Fruit fly (Drosophila melanogaster) whole organism, embryonic: Measurements from ENCODE around the gene IKKepsilon.

Source experiments
- Aef1 ChIP-seq: fragments of 200-800 bp; sonication (Bioruptor generic); IDR thresholded peaks from 3 replicates; pipeline ENCODE4 v1.3.6; 2022; ENCODE audit warnings: missing biosample characterization, missing genetic modification characterization
- CG1024 ChIP-seq: fragments of 200-800 bp; sonication (Bioruptor generic); IDR thresholded peaks from 2 replicates; pipeline ENCODE4 v1.3.6; 2022; ENCODE audit warnings: missing biosample characterization, missing genetic modification characterization
- CG10321 ChIP-seq: fragments of 200-800 bp; sonication (Bioruptor generic); IDR thresholded peaks from 2 replicates; pipeline ENCODE4 v1.3.6; 2022; ENCODE audit warnings: missing biosample characterization, missing genetic modification characterization
- CG10654 ChIP-seq: fragments of 200-800 bp; sonication (Bioruptor generic); optimal IDR thresholded peaks from 2 replicates; lab custom pipeline; 2016; ENCODE audit warnings: missing biosample characterization, missing genetic modification characterization
- CG10979 ChIP-seq: fragments of 200-800 bp; sonication (Bioruptor generic); optimal IDR thresholded peaks from 2 replicates; lab custom pipeline; 2018; ENCODE audit warnings: missing biosample characterization, mild to moderate bottlenecking, missing genetic modification characterization, moderate library complexity
- CG12659 ChIP-seq: fragments of 200-800 bp; sonication (Bioruptor generic); optimal IDR thresholded peaks from 3 replicates; lab custom pipeline; 2017; ENCODE audit warnings: mild to moderate bottlenecking, missing biosample characterization, missing genetic modification reagents, missing genetic modification characterization
- CG12744 ChIP-seq: fragments of 200-800 bp; sonication (Bioruptor generic); optimal IDR thresholded peaks from 2 replicates; lab custom pipeline; 2016; ENCODE audit warnings: missing biosample characterization, missing genetic modification characterization
- CG12769 ChIP-seq: fragments of 200-800 bp; sonication (Bioruptor generic); optimal IDR thresholded peaks from 2 replicates; lab custom pipeline; 2019; ENCODE audit warnings: missing biosample characterization, mild to moderate bottlenecking, missing genetic modification characterization, moderate library complexity
- CG14710 ChIP-seq: fragments of 200-800 bp; sonication (Bioruptor generic); optimal IDR thresholded peaks from 3 replicates; lab custom pipeline; 2019; ENCODE audit warnings: missing biosample characterization, mild to moderate bottlenecking, missing genetic modification characterization, moderate library complexity
- CG15073 ChIP-seq: fragments of 200-800 bp; sonication (Bioruptor generic); optimal IDR thresholded peaks from 2 replicates; lab custom pipeline; 2016; ENCODE audit warnings: missing biosample characterization, missing genetic modification characterization
- CG17912 ChIP-seq: fragments of 200-800 bp; sonication (Bioruptor generic); optimal IDR thresholded peaks from 2 replicates; lab custom pipeline; 2018; ENCODE audit warnings: missing biosample characterization, mild to moderate bottlenecking, missing genetic modification characterization
- CG18476 ChIP-seq: fragments of 200-800 bp; sonication (Bioruptor generic); optimal IDR thresholded peaks from 2 replicates; lab custom pipeline; 2016; ENCODE audit warnings: missing biosample characterization, mild to moderate bottlenecking, missing genetic modification characterization
- CG32532 ChIP-seq: fragments of 200-800 bp; sonication (Bioruptor generic); IDR thresholded peaks from 2 replicates; pipeline ENCODE4 v1.3.6; 2022; ENCODE audit warnings: missing biosample characterization, missing genetic modification characterization
- CG32772 ChIP-seq: fragments of 200-800 bp; sonication (Bioruptor generic); IDR thresholded peaks from 2 replicates; pipeline ENCODE4 v1.3.6; 2022; ENCODE audit warnings: missing biosample characterization, missing genetic modification characterization
- CG42726 ChIP-seq: fragments of 200-800 bp; sonication (Bioruptor generic); IDR thresholded peaks from 2 replicates; pipeline ENCODE4 v1.3.6; 2022; ENCODE audit warnings: missing biosample characterization, missing genetic modification characterization; ENCODE audit not compliant: partially characterized antibody
- CG6854 ChIP-seq: fragments of 200-800 bp; sonication (Bioruptor generic); optimal IDR thresholded peaks from 3 replicates; lab custom pipeline; 2017; ENCODE audit warnings: missing biosample characterization, mild to moderate bottlenecking, missing genetic modification characterization
- CG7745 ChIP-seq: fragments of 200-800 bp; sonication (Bioruptor generic); optimal IDR thresholded peaks from 2 replicates; lab custom pipeline; 2018; ENCODE audit warnings: missing biosample characterization, mild to moderate bottlenecking, missing genetic modification characterization, moderate library complexity
- CG8290 ChIP-seq, 3 experiments: fragments of 200-800 bp; sonication (Bioruptor generic); optimal IDR thresholded peaks; 2 replicates each; lab custom pipeline; 2016 to 2019; ENCODE audit warnings: missing biosample characterization in 3 of 3, missing genetic modification characterization in 3 of 3, mild to moderate bottlenecking in 2 of 3, moderate library complexity in 1 of 3
- CG9215 ChIP-seq: fragments of 200-800 bp; sonication (Bioruptor generic); IDR thresholded peaks from 2 replicates; pipeline ENCODE4 v1.3.6; 2022; ENCODE audit warnings: missing biosample characterization, missing genetic modification characterization
- CG9437 ChIP-seq: fragments of 200-800 bp; sonication (Bioruptor generic); optimal IDR thresholded peaks from 2 replicates; lab custom pipeline; 2018; ENCODE audit warnings: missing biosample characterization, mild to moderate bottlenecking, missing genetic modification characterization
- CG9727 ChIP-seq: fragments of 200-800 bp; sonication (Bioruptor generic); optimal IDR thresholded peaks from 3 replicates; lab custom pipeline; 2017; ENCODE audit warnings: missing biosample characterization, mild to moderate bottlenecking, missing genetic modification characterization
- D19A ChIP-seq: fragments of 200-800 bp; optimal IDR thresholded peaks from 3 replicates; lab custom pipeline; 2019; ENCODE audit warnings: missing biosample characterization, mild to moderate bottlenecking, missing genetic modification characterization, moderate library complexity
- Dref ChIP-seq: fragments of 200-800 bp; sonication (Bioruptor generic); IDR thresholded peaks from 2 replicates; pipeline ENCODE4 v1.3.6; 2022; ENCODE audit warnings: missing biosample characterization, missing genetic modification characterization
- ERR ChIP-seq: fragments of 200-800 bp; sonication (Bioruptor generic); optimal IDR thresholded peaks from 2 replicates; lab custom pipeline; 2016; ENCODE audit warnings: missing biosample characterization, missing genetic modification characterization
- HLH3B ChIP-seq: fragments of 200-800 bp; sonication (Bioruptor generic); IDR thresholded peaks from 2 replicates; pipeline ENCODE4 v1.3.6; 2022; ENCODE audit warnings: missing biosample characterization, missing genetic modification characterization
- Mes4 ChIP-seq: fragments of 200-800 bp; sonication (Bioruptor generic); optimal IDR thresholded peaks from 2 replicates; lab custom pipeline; 2016; ENCODE audit warnings: missing biosample characterization, missing genetic modification characterization
- Side ChIP-seq: fragments of 200-800 bp; sonication (Bioruptor generic); optimal IDR thresholded peaks from 2 replicates; lab custom pipeline; 2016; ENCODE audit warnings: missing biosample characterization, missing genetic modification characterization
- Taf1 ChIP-seq: fragments of 200-800 bp; sonication (Bioruptor generic); IDR thresholded peaks from 2 replicates; pipeline ENCODE4 v1.3.6; 2022; ENCODE audit warnings: missing biosample characterization, missing genetic modification characterization
- Tbp ChIP-seq: fragments of >200 bp; optimal IDR thresholded peaks from 2 replicates; lab custom pipeline; 2018; ENCODE audit warnings: missing biosample characterization, missing genetic modification characterization
- Usf ChIP-seq: fragments of 200-800 bp; sonication (Bioruptor generic); optimal IDR thresholded peaks from 2 replicates; lab custom pipeline; 2017; ENCODE audit warnings: missing genotype, missing biosample characterization, missing genetic modification characterization
- ab ChIP-seq: fragments of 200-800 bp; sonication (Bioruptor generic); optimal IDR thresholded peaks from 2 replicates; lab custom pipeline; 2016; ENCODE audit warnings: missing biosample characterization, missing genetic modification characterization
- bsh ChIP-seq, 2 experiments: fragments of 200-800 bp; sonication (Bioruptor generic); optimal IDR thresholded peaks; 2 replicates each; lab custom pipeline; 2017 to 2018; ENCODE audit warnings: mild to moderate bottlenecking in 2 of 2, missing biosample characterization in 2 of 2, missing genetic modification characterization in 2 of 2, moderate library complexity in 1 of 2
- dimm ChIP-seq: fragments of 200-800 bp; sonication (Bioruptor generic); IDR thresholded peaks from 2 replicates; pipeline ENCODE4 v1.3.6; 2022; ENCODE audit warnings: missing biosample characterization, missing genetic modification characterization
- exex ChIP-seq: fragments of 200-800 bp; sonication (Bioruptor generic); optimal IDR thresholded peaks from 4 replicates; lab custom pipeline; 2018; ENCODE audit warnings: missing biosample characterization, mild to moderate bottlenecking, missing genetic modification characterization, moderate library complexity
- gsb ChIP-seq: fragments of 200-800 bp; sonication (Bioruptor generic); IDR thresholded peaks from 2 replicates; pipeline ENCODE4 v1.3.6; 2022; ENCODE audit warnings: missing biosample characterization, missing genetic modification characterization
- inv ChIP-seq: fragments of 200-800 bp; sonication (Bioruptor generic); IDR thresholded peaks from 2 replicates; pipeline ENCODE4 v1.3.6; 2022; ENCODE audit warnings: missing biosample characterization, missing genetic modification characterization; ENCODE audit not compliant: partially characterized antibody
- ken ChIP-seq: fragments of 200-800 bp; sonication (Bioruptor generic); IDR thresholded peaks from 3 replicates; pipeline ENCODE4 v1.3.6; 2022; ENCODE audit warnings: missing biosample characterization, missing genetic modification characterization
- lilli ChIP-seq: fragments of 200-800 bp; sonication (Bioruptor generic); optimal IDR thresholded peaks from 3 replicates; lab custom pipeline; 2016; ENCODE audit warnings: missing biosample characterization, missing genetic modification characterization
- lmd ChIP-seq: fragments of 200-800 bp; sonication (Bioruptor generic); IDR thresholded peaks from 2 replicates; pipeline ENCODE4 v1.3.6; 2022; ENCODE audit warnings: missing biosample characterization, missing genetic modification characterization
- luna ChIP-seq: fragments of 200-800 bp; sonication (Bioruptor generic); optimal IDR thresholded peaks from 2 replicates; lab custom pipeline; 2016; ENCODE audit warnings: missing biosample characterization, missing genetic modification characterization
- maf-S ChIP-seq: fragments of 200-800 bp; sonication (Bioruptor generic); optimal IDR thresholded peaks from 2 replicates; lab custom pipeline; 2016; ENCODE audit warnings: missing biosample characterization, missing genetic modification characterization
- nerfin-2 ChIP-seq: fragments of 200-800 bp; sonication (Bioruptor generic); IDR thresholded peaks from 2 replicates; pipeline ENCODE4 v1.3.6; 2022; ENCODE audit warnings: missing biosample characterization, missing genetic modification characterization; ENCODE audit not compliant: partially characterized antibody
- otp ChIP-seq: fragments of 200-800 bp; sonication (Bioruptor generic); IDR thresholded peaks from 3 replicates; pipeline ENCODE4, ENCODE4 v1.3.6; 2022; ENCODE audit warnings: missing biosample characterization, missing genetic modification characterization
- pho ChIP-seq: fragments of 200-800 bp; sonication (Bioruptor generic); optimal IDR thresholded peaks from 2 replicates; lab custom pipeline; 2016; ENCODE audit warnings: missing biosample characterization, missing genetic modification characterization
- pzg ChIP-seq: fragments of 200-800 bp; sonication (Bioruptor generic); optimal IDR thresholded peaks from 3 replicates; lab custom pipeline; 2018; ENCODE audit warnings: missing biosample characterization, mild to moderate bottlenecking, missing genetic modification characterization, moderate library complexity
- sob ChIP-seq: fragments of 200-800 bp; sonication (Bioruptor generic); IDR thresholded peaks from 2 replicates; pipeline ENCODE4 v1.3.6; 2022; ENCODE audit warnings: missing biosample characterization, missing genetic modification characterization
- tll ChIP-seq, 2 experiments: fragments of 200-800 bp in 1 of 2; fragments of >200 bp in 1 of 2; sonication (Bioruptor generic) in 1 of 2; optimal IDR thresholded peaks; 2 replicates each; lab custom pipeline; 2017 to 2019; ENCODE audit warnings: missing biosample characterization in 2 of 2, missing genetic modification characterization in 2 of 2, mild to moderate bottlenecking in 1 of 2, moderate library complexity in 1 of 2
- tna ChIP-seq: fragments of 200-800 bp; sonication (Bioruptor generic); IDR thresholded peaks from 2 replicates; pipeline ENCODE4 v1.3.6; 2022; ENCODE audit warnings: missing biosample characterization, missing genetic modification characterization; ENCODE audit not compliant: partially characterized antibody
- twi ChIP-seq: fragments of 200-800 bp; optimal IDR thresholded peaks from 2 replicates; lab custom pipeline; 2019; ENCODE audit warnings: missing biosample characterization, mild to moderate bottlenecking, missing genetic modification characterization, moderate library complexity
- zfh2 ChIP-seq: fragments of 200-800 bp; sonication (Bioruptor generic); optimal IDR thresholded peaks from 2 replicates; lab custom pipeline; 2016; ENCODE audit warnings: missing biosample characterization, missing genetic modification characterization

The IKKepsilon gene

dm6 chr2L:20681648-20682098, 5.8 kb downstream of the IKKepsilon start, which contains the start of gene Cen (continued):
- TF ChIP-seq twi (no peak), CG9437 (GFP tag; lab: Kevin White, UChicago) (peak; percentile 36), HLH3B (GFP tag; lab: Robert Waterston, UW) (no peak), pzg (GFP tag; lab: Kevin White, UChicago) (peak; percentile 18), Tbp (GFP tag; lab: Kevin White, UChicago) (no peak), zfh2 (GFP tag; lab: Kevin White, UChicago) (peak; percentile 41), Usf (GFP tag; lab: Kevin White, UChicago) (no peak), CG9727 (GFP tag; lab: Kevin White, UChicago) (no peak), Taf1 (GFP tag; lab: Robert Waterston, UW) (no peak), CG12659 (GFP tag; lab: Kevin White, UChicago) (peak; percentile 47), ab (GFP tag; lab: Kevin White, UChicago) (no peak), gsb (no peak), nerfin-2 (no peak), lilli (GFP tag; lab: Kevin White, UChicago) (peak; percentile 63), CG10979 (tag; lab: Kevin White, UChicago) (no peak), CG8290 (GFP tag; optimal IDR thresholded peaks at IDR 0.05; lab: Kevin White, UChicago) (no peak), CG8290 (tag; optimal IDR thresholded peaks at IDR 0.05; lab: Kevin White, UChicago) (no peak), CG1024 (0 out of 2 replicates have a peak, but pooled peaks have one; percentile 20), CG32772 (peak; percentile 60), CG15073 (no peak), CG12744 (GFP tag; lab: Kevin White, UChicago) (no peak), D19A (no peak), CG9215 (GFP tag; lab: Robert Waterston, UW) (no peak), tna (GFP tag; lab: Robert Waterston, UW) (no peak), maf-S (GFP tag; lab: Kevin White, UChicago) (peak; percentile 4), Mes4 (peak; percentile 18), Side (no peak), CG14710 (peak; percentile 22), Aef1 (GFP tag; lab: Robert Waterston, UW) (peak; percentile 45; the same call in 1 of the 3 replicates), CG10654 (no peak), CG7745 (no peak), CG42726 (GFP tag; lab: Robert Waterston, UW) (no peak), CG12769 (no peak), ken (peak; percentile 63; the same call in 1 of the 3 replicates), sob (GFP tag; lab: Robert Waterston, UW) (peak; percentile 11; the same call in 1 of the 2 replicates), inv (no peak), CG17912 (no peak), exex (tag; lab: Kevin White, UChicago) (no peak), lmd (GFP tag; lab: Robert Waterston, UW) (peak; percentile 54; the same call in 1 of the 2 replicates), otp (GFP tag; lab: Robert Waterston, UW) (no peak), bsh (GFP tag; optimal IDR thresholded peaks at IDR 0.05; lab: Kevin White, UChicago) (peak in 1 of 2 experiments; percentile 10), ERR (GFP tag; lab: Kevin White, UChicago) (no peak), Dref (no peak), CG10321 (GFP tag; lab: Robert Waterston, UW) (no peak), CG6854 (no peak), dimm (GFP tag; lab: Robert Waterston, UW) (no peak), CG32532 (peak; percentile 31; the same call in 1 of the 2 replicates), CG18476 (GFP tag; lab: Kevin White, UChicago) (peak; percentile 26), tll (GFP tag; optimal IDR thresholded peaks at IDR 0.05; lab: Kevin White, UChicago) (no peak), pho (GFP tag; lab: Kevin White, UChicago) (peak; percentile 25), luna (GFP tag; lab: Kevin White, UChicago) (no peak)
